Fruit fly (Drosophila melanogaster) whole organism, embryonic: ENCODE data around the gene Cyt-c1L.
A peak's percentile ranks its signal among the peaks of the same experiment; 100 is the strongest.

ENCODE experiments used
- CG10366 ChIP-seq: fragments of 200-800 bp; sonication (Bioruptor generic); IDR thresholded peaks from 2 replicates; pipeline ENCODE4 v1.3.6; 2022; ENCODE audit warnings: missing biosample characterization, missing genetic modification characterization
- CG10979 ChIP-seq: fragments of 200-800 bp; sonication (Bioruptor generic); optimal IDR thresholded peaks from 2 replicates; lab custom pipeline; 2018; ENCODE audit warnings: missing biosample characterization, mild to moderate bottlenecking, missing genetic modification characterization, moderate library complexity
- CG11504 ChIP-seq: fragments of 200-800 bp; sonication (Bioruptor generic); optimal IDR thresholded peaks from 3 replicates; lab custom pipeline; 2019; ENCODE audit warnings: missing biosample characterization, mild to moderate bottlenecking, missing genetic modification characterization, moderate library complexity
- CG12391 ChIP-seq: fragments of 200-800 bp; sonication (Bioruptor generic); optimal IDR thresholded peaks from 3 replicates; lab custom pipeline; 2018; ENCODE audit warnings: missing biosample characterization, mild to moderate bottlenecking, missing genetic modification characterization, moderate library complexity
- CG14050 ChIP-seq: fragments of 200-800 bp; sonication (Bioruptor generic); IDR thresholded peaks from 3 replicates; pipeline ENCODE4 v1.3.6; 2022; ENCODE audit warnings: missing biosample characterization, missing genetic modification characterization
- CG15269 ChIP-seq: fragments of 200-800 bp; sonication (Bioruptor generic); optimal IDR thresholded peaks from 2 replicates; lab custom pipeline; 2018; ENCODE audit warnings: missing biosample characterization, mild to moderate bottlenecking, missing genetic modification characterization, moderate library complexity
- CG17829 ChIP-seq: fragments of 200-800 bp; optimal IDR thresholded peaks from 2 replicates; lab custom pipeline; 2019; ENCODE audit warnings: missing biosample characterization, mild to moderate bottlenecking, missing genetic modification characterization, moderate library complexity
- CG2889 ChIP-seq: fragments of 200-800 bp; sonication (Bioruptor generic); IDR thresholded peaks from 3 replicates; pipeline ENCODE4 v1.3.6; 2022; ENCODE audit warnings: missing biosample characterization, missing genetic modification characterization
- CG30431 ChIP-seq: fragments of 200-800 bp; sonication (Bioruptor generic); optimal IDR thresholded peaks from 2 replicates; lab custom pipeline; 2017; ENCODE audit warnings: missing biosample characterization, missing genetic modification characterization
- CG4282 ChIP-seq: fragments of 200-800 bp; sonication (Bioruptor generic); optimal IDR thresholded peaks from 2 replicates; lab custom pipeline; 2016; ENCODE audit warnings: missing biosample characterization, missing genetic modification characterization
- CG4424 ChIP-seq: fragments of 200-800 bp; sonication (Bioruptor generic); optimal IDR thresholded peaks from 3 replicates; lab custom pipeline; 2016; ENCODE audit warnings: missing biosample characterization, missing genetic modification characterization
- CG4617 ChIP-seq: fragments of 200-800 bp; sonication (Bioruptor generic); optimal IDR thresholded peaks from 3 replicates; lab custom pipeline; 2016; ENCODE audit warnings: missing biosample characterization, missing genetic modification characterization, borderline replicate concordance
- CG5953 ChIP-seq: fragments of 200-800 bp; sonication (Bioruptor generic); IDR thresholded peaks from 2 replicates; pipeline ENCODE4 v1.3.6; 2022; ENCODE audit warnings: missing biosample characterization, missing genetic modification characterization
- CG6272 ChIP-seq: fragments of 200-800 bp; sonication (Bioruptor generic); IDR thresholded peaks from 2 replicates; pipeline ENCODE4 v1.3.6; 2022; ENCODE audit warnings: missing biosample characterization, missing genetic modification characterization
- CG7372 ChIP-seq: fragments of 200-800 bp; sonication (Bioruptor generic); IDR thresholded peaks from 2 replicates; pipeline ENCODE4 v1.3.6; 2022; ENCODE audit warnings: missing biosample characterization, missing genetic modification characterization
- CG8281 ChIP-seq: fragments of 200-800 bp; sonication (Bioruptor generic); optimal IDR thresholded peaks from 2 replicates; lab custom pipeline; 2018; ENCODE audit warnings: missing biosample characterization, mild to moderate bottlenecking, missing genetic modification characterization, moderate library complexity
- CG9437 ChIP-seq: fragments of 200-800 bp; sonication (Bioruptor generic); optimal IDR thresholded peaks from 2 replicates; lab custom pipeline; 2018; ENCODE audit warnings: missing biosample characterization, mild to moderate bottlenecking, missing genetic modification characterization
- CHES-1-like ChIP-seq: fragments of 200-800 bp; sonication (Bioruptor generic); optimal IDR thresholded peaks from 2 replicates; lab custom pipeline; 2016; ENCODE audit warnings: missing biosample characterization, missing genetic modification characterization
- CoRest ChIP-seq: fragments of 200-800 bp; sonication (Bioruptor generic); optimal IDR thresholded peaks from 3 replicates; lab custom pipeline; 2018; ENCODE audit warnings: missing biosample characterization, mild to moderate bottlenecking, missing genetic modification characterization, moderate library complexity
- CrebB ChIP-seq: fragments of 200-800 bp; sonication (Bioruptor generic); optimal IDR thresholded peaks from 3 replicates; lab custom pipeline; 2018; ENCODE audit warnings: missing biosample characterization, mild to moderate bottlenecking, missing genetic modification characterization
- Drgx ChIP-seq: fragments of 200-800 bp; sonication (Bioruptor generic); IDR thresholded peaks from 2 replicates; pipeline ENCODE4 v1.3.6; 2022; ENCODE audit warnings: missing biosample characterization, missing genetic modification characterization
- Fer2 ChIP-seq: fragments of 200-800 bp; sonication (Bioruptor generic); optimal IDR thresholded peaks from 2 replicates; lab custom pipeline; 2018; ENCODE audit warnings: missing biosample characterization, mild to moderate bottlenecking, missing genetic modification characterization, moderate library complexity
- Hmr ChIP-seq: fragments of 200-800 bp; sonication (Bioruptor generic); optimal IDR thresholded peaks from 3 replicates; lab custom pipeline; 2017; ENCODE audit warnings: mild to moderate bottlenecking, missing biosample characterization, missing genetic modification reagents, missing genetic modification characterization
- Hr39 ChIP-seq: fragments of >200 bp; optimal IDR thresholded peaks from 2 replicates; lab custom pipeline; 2017
- Hr51 ChIP-seq, 2 experiments: fragments of 200-800 bp; sonication (Bioruptor generic); optimal IDR thresholded peaks; 2 replicates in 1 of 2; 3 replicates in 1 of 2; lab custom pipeline; 2016 to 2018; ENCODE audit warnings: missing biosample characterization in 2 of 2, missing genetic modification characterization in 2 of 2, mild to moderate bottlenecking in 1 of 2, moderate library complexity in 1 of 2
- Med ChIP-seq: fragments of 200-800 bp; sonication (Bioruptor generic); peaks from one replicate; lab custom pipeline; 2016; ENCODE audit warnings: missing biosample characterization, missing genetic modification characterization, mild to moderate bottlenecking, inconsistent platforms, moderate library complexity
- Pdp1 ChIP-seq, 2 experiments: fragments of 200-800 bp; sonication (Bioruptor generic); optimal IDR thresholded peaks; 3 replicates each; lab custom pipeline; 2016; ENCODE audit warnings: missing biosample characterization in 2 of 2, missing genetic modification characterization in 2 of 2, mild to moderate bottlenecking in 1 of 2, moderate library complexity in 1 of 2
- Spps ChIP-seq: fragments of 200-800 bp; sonication (Bioruptor generic); optimal IDR thresholded peaks from 2 replicates; lab custom pipeline; 2018; ENCODE audit warnings: missing biosample characterization, mild to moderate bottlenecking, missing genetic modification characterization
- Xbp1 ChIP-seq: fragments of 200-800 bp; sonication (Bioruptor generic); optimal IDR thresholded peaks from 3 replicates; lab custom pipeline; 2016; ENCODE audit warnings: missing biosample characterization, mild to moderate bottlenecking, missing genetic modification characterization
- ato ChIP-seq: fragments of 200-800 bp; sonication (Bioruptor generic); IDR thresholded peaks from 2 replicates; pipeline ENCODE4 v1.3.6; 2022; ENCODE audit warnings: missing biosample characterization, missing genetic modification characterization; ENCODE audit not compliant: partially characterized antibody
- bab2 ChIP-seq: fragments of 200-800 bp; sonication (Bioruptor generic); optimal IDR thresholded peaks from 2 replicates; lab custom pipeline; 2016; ENCODE audit warnings: missing biosample characterization, missing genetic modification characterization
- bigmax ChIP-seq: fragments of 200-800 bp; sonication (Bioruptor generic); optimal IDR thresholded peaks from 2 replicates; lab custom pipeline; 2018; ENCODE audit warnings: missing biosample characterization, mild to moderate bottlenecking, missing genetic modification characterization
- bsh ChIP-seq, 2 experiments: fragments of 200-800 bp; sonication (Bioruptor generic); optimal IDR thresholded peaks; 2 replicates each; lab custom pipeline; 2017 to 2018; ENCODE audit warnings: mild to moderate bottlenecking in 2 of 2, missing biosample characterization in 2 of 2, missing genetic modification characterization in 2 of 2, moderate library complexity in 1 of 2
- ci ChIP-seq: fragments of 200-800 bp; sonication (Bioruptor generic); IDR thresholded peaks from 3 replicates; pipeline ENCODE4 v1.3.6; 2022; ENCODE audit warnings: missing biosample characterization, missing genetic modification characterization
- crol ChIP-seq: fragments of 200-800 bp; sonication (Bioruptor generic); IDR thresholded peaks from 2 replicates; pipeline ENCODE4 v1.3.6; 2022; ENCODE audit warnings: missing biosample characterization, missing genetic modification characterization
- en ChIP-seq: fragments of 200-800 bp; sonication (Bioruptor generic); optimal IDR thresholded peaks from 2 replicates; lab custom pipeline; 2016; ENCODE audit warnings: missing biosample characterization, missing genetic modification characterization
- grn ChIP-seq: fragments of 200-800 bp; sonication (Bioruptor generic); optimal IDR thresholded peaks from 3 replicates; lab custom pipeline; 2017; ENCODE audit warnings: missing biosample characterization, missing genetic modification characterization
- hb ChIP-seq: fragments of 200-800 bp; sonication (Bioruptor generic); IDR thresholded peaks from 3 replicates; pipeline ENCODE4 v1.3.6; 2022; ENCODE audit warnings: missing biosample characterization, missing genetic modification characterization; ENCODE audit not compliant: partially characterized antibody
- lov ChIP-seq, 2 experiments: fragments of 200-800 bp in 1 of 2; fragments of >200 bp in 1 of 2; sonication (Bioruptor generic) in 1 of 2; IDR thresholded peaks in 1 of 2; optimal IDR thresholded peaks in 1 of 2; 2 replicates in 1 of 2; 3 replicates in 1 of 2; pipeline versions ENCODE4 v1.3.6 to Lab custom; 2017 to 2022; ENCODE audit warnings: missing biosample characterization in 1 of 2, missing genetic modification characterization in 1 of 2
- luna ChIP-seq: fragments of 200-800 bp; sonication (Bioruptor generic); optimal IDR thresholded peaks from 2 replicates; lab custom pipeline; 2016; ENCODE audit warnings: missing biosample characterization, missing genetic modification characterization
- mld ChIP-seq: fragments of 200-800 bp; sonication (Bioruptor generic); IDR thresholded peaks from 3 replicates; pipeline ENCODE4 v1.3.6; 2022; ENCODE audit warnings: missing biosample characterization, missing genetic modification characterization; ENCODE audit not compliant: partially characterized antibody
- nerfin-2 ChIP-seq: fragments of 200-800 bp; sonication (Bioruptor generic); IDR thresholded peaks from 2 replicates; pipeline ENCODE4 v1.3.6; 2022; ENCODE audit warnings: missing biosample characterization, missing genetic modification characterization; ENCODE audit not compliant: partially characterized antibody
- rib ChIP-seq: fragments of 200-800 bp; sonication (Bioruptor generic); IDR thresholded peaks from 2 replicates; pipeline ENCODE4 v1.3.6; 2022; ENCODE audit warnings: missing biosample characterization, missing genetic modification characterization
- ro ChIP-seq: fragments of 200-800 bp; sonication (Bioruptor generic); IDR thresholded peaks from 2 replicates; pipeline ENCODE4 v1.3.6; 2022; ENCODE audit warnings: missing biosample characterization, missing genetic modification characterization
- sr ChIP-seq: fragments of 200-800 bp; sonication (Bioruptor generic); IDR thresholded peaks from 3 replicates; pipeline ENCODE4 v1.3.6; 2022; ENCODE audit warnings: missing biosample characterization, missing genetic modification characterization
- tgo ChIP-seq: fragments of 200-800 bp; sonication (Bioruptor generic); IDR thresholded peaks from 3 replicates; pipeline ENCODE4 v1.3.6; 2022; ENCODE audit warnings: missing biosample characterization, missing genetic modification characterization

The Cyt-c1L gene

dm6 chr3R:29212534-29212933, 8.6 kb upstream of the Cyt-c1L start:
- TF ChIP-seq grn (GFP tag; lab: Kevin White, UChicago) (no peak), crol (GFP tag; lab: Robert Waterston, UW) (peak; percentile 31; the same call in 1 of the 2 replicates), ro (GFP tag; lab: Robert Waterston, UW) (no peak), ci (GFP tag; lab: Robert Waterston, UW) (no peak), CG10366 (GFP tag; lab: Robert Waterston, UW) (no peak), Spps (tag; lab: Kevin White, UChicago) (no peak), rib (no peak), sr (GFP tag; lab: Robert Waterston, UW) (0 out of 3 replicates have a peak, but pooled peaks have one; percentile 20), nerfin-2 (no peak), Hr39 (lab: Kevin White, UChicago) (peak; percentile 87)

- TF ChIP-seq rib (no peak), Drgx (GFP tag; lab: Robert Waterston, UW) (peak; percentile 40; the same call in 1 of the 2 replicates), lov (optimal IDR thresholded peaks at IDR 0.05; lab: Kevin White, UChicago) (no peak), lov (GFP tag; IDR thresholded peaks at IDR 0.05; lab: Robert Waterston, UW) (no peak), CG9437 (no peak), bsh (GFP tag; optimal IDR thresholded peaks at IDR 0.05; lab: Kevin White, UChicago) (peak in 1 of 2 experiments; percentile 41), CG11504 (no peak), Med (GFP tag; lab: Kevin White, UChicago) (no peak)
Observed at dm6 chr3R:29211702-29212101, 7.8 kb upstream of the Cyt-c1L start.

dm6 chr3R:29210542-29211393, 6.8 kb upstream of the Cyt-c1L start:
- no peak for TF ChIP-seq Hr51 (GFP tag; optimal IDR thresholded peaks at IDR 0.05; lab: Kevin White, UChicago)
- no peak for TF ChIP-seq tgo (GFP tag; lab: Robert Waterston, UW)
- no peak for TF ChIP-seq CG14050 (GFP tag; lab: Robert Waterston, UW)
- no peak for TF ChIP-seq CG7372 (GFP tag; lab: Robert Waterston, UW)
- no peak for TF ChIP-seq Pdp1 (GFP tag; optimal IDR thresholded peaks at IDR 0.05; lab: Kevin White, UChicago)
- TF ChIP-seq Fer2 (tag; lab: Kevin White, UChicago) = no peak
- TF ChIP-seq mld (GFP tag; lab: Robert Waterston, UW) = no peak
- no peak for TF ChIP-seq CG5953 (GFP tag; lab: Robert Waterston, UW)
- TF ChIP-seq CG4424 (GFP tag; lab: Kevin White, UChicago) = no peak
- no peak for TF ChIP-seq Xbp1 (GFP tag; lab: Kevin White, UChicago)
- TF ChIP-seq CG15269 (tag; lab: Kevin White, UChicago) = no peak
- TF ChIP-seq CG8281 = no peak
- TF ChIP-seq CG30431 (GFP tag; lab: Kevin White, UChicago) = peak; percentile 17
- no peak for TF ChIP-seq CG4282 (GFP tag; lab: Kevin White, UChicago)
- no peak for TF ChIP-seq CG2889
- peak; percentile 37 for TF ChIP-seq CoRest (tag; lab: Kevin White, UChicago)
- peak; percentile 37 for TF ChIP-seq CG10979 (tag; lab: Kevin White, UChicago)
- no peak for TF ChIP-seq bab2 (GFP tag; lab: Kevin White, UChicago)
- no peak for TF ChIP-seq luna (GFP tag; lab: Kevin White, UChicago)
- no peak for TF ChIP-seq CHES-1-like (GFP tag; lab: Kevin White, UChicago)
- no peak for TF ChIP-seq bigmax (GFP tag; lab: Kevin White, UChicago)
- TF ChIP-seq CG6272 (GFP tag; lab: Robert Waterston, UW) = no peak
- TF ChIP-seq CG4617 (GFP tag; lab: Kevin White, UChicago) = no peak
- TF ChIP-seq CG10366 (GFP tag; lab: Robert Waterston, UW) = no peak
- no peak for TF ChIP-seq ato (GFP tag; lab: Robert Waterston, UW)
- TF ChIP-seq en = no peak
- no peak for TF ChIP-seq Hmr (GFP tag; lab: Kevin White, UChicago)
- TF ChIP-seq CG17829 = no peak
- no peak for TF ChIP-seq CrebB (tag; lab: Kevin White, UChicago)
- peak; percentile 22 for TF ChIP-seq CG12391 (tag; lab: Kevin White, UChicago)
- TF ChIP-seq hb (GFP tag; lab: Robert Waterston, UW) = no peak
